Fruit fly (Drosophila melanogaster) whole organism, embryonic: ENCODE results near the gene bon.

Source experiments
- ATbp ChIP-seq: fragments of 200-800 bp; sonication (Bioruptor generic); optimal IDR thresholded peaks from 2 replicates; lab custom pipeline; 2017; ENCODE audit warnings: missing biosample characterization, mild to moderate bottlenecking, missing genetic modification characterization, missing genetic modification reagents
- Ada2b ChIP-seq: fragments of 200-800 bp; sonication (Bioruptor generic); IDR thresholded peaks from 2 replicates; pipeline ENCODE4 v1.3.6; 2022; ENCODE audit warnings: missing biosample characterization, missing genetic modification characterization
- CG10274 ChIP-seq: fragments of 200-800 bp; sonication (Bioruptor generic); optimal IDR thresholded peaks from 3 replicates; lab custom pipeline; 2017; ENCODE audit warnings: missing biosample characterization, mild to moderate bottlenecking, missing genetic modification characterization
- CG12104 ChIP-seq: fragments of 200-800 bp; sonication (Bioruptor generic); optimal IDR thresholded peaks from 3 replicates; lab custom pipeline; 2016; ENCODE audit warnings: missing biosample characterization, missing genetic modification characterization
- CG12299 ChIP-seq: fragments of 200-800 bp; sonication (Bioruptor generic); optimal IDR thresholded peaks from 2 replicates; lab custom pipeline; 2018; ENCODE audit warnings: missing biosample characterization, mild to moderate bottlenecking, missing genetic modification characterization
- CG13296 ChIP-seq: fragments of 200-800 bp; sonication (Bioruptor generic); optimal IDR thresholded peaks from 3 replicates; lab custom pipeline; 2018; ENCODE audit warnings: missing biosample characterization, mild to moderate bottlenecking, missing genetic modification characterization
- CG15479 ChIP-seq: fragments of 200-800 bp; sonication (Bioruptor generic); optimal IDR thresholded peaks from 3 replicates; lab custom pipeline; 2019; ENCODE audit warnings: missing biosample characterization, mild to moderate bottlenecking, missing genetic modification characterization, moderate library complexity
- CG1602 ChIP-seq: fragments of 200-800 bp; sonication (Bioruptor generic); optimal IDR thresholded peaks from 3 replicates; lab custom pipeline; 2016; ENCODE audit warnings: missing biosample characterization, missing genetic modification characterization
- CG16813 ChIP-seq: fragments of 200-800 bp; sonication (Bioruptor generic); IDR thresholded peaks from 3 replicates; pipeline ENCODE4 v1.3.6; 2022; ENCODE audit warnings: missing biosample characterization, missing genetic modification characterization; ENCODE audit not compliant: partially characterized antibody
- CG17829 ChIP-seq: fragments of 200-800 bp; optimal IDR thresholded peaks from 2 replicates; lab custom pipeline; 2019; ENCODE audit warnings: missing biosample characterization, mild to moderate bottlenecking, missing genetic modification characterization, moderate library complexity
- CG18599 ChIP-seq: fragments of 200-800 bp; sonication (Bioruptor generic); optimal IDR thresholded peaks from 3 replicates; lab custom pipeline; 2017; ENCODE audit warnings: missing biosample characterization, missing genetic modification characterization, mild to moderate bottlenecking, moderate library complexity, missing genetic modification reagents
- CG18764 ChIP-seq: fragments of 200-800 bp; sonication (Bioruptor generic); optimal IDR thresholded peaks from 3 replicates; lab custom pipeline; 2016; ENCODE audit warnings: missing biosample characterization, missing genetic modification characterization
- CG31224 ChIP-seq: fragments of 200-800 bp; sonication (Bioruptor generic); IDR thresholded peaks from 2 replicates; pipeline ENCODE4 v1.3.6; 2022; ENCODE audit warnings: missing biosample characterization, missing genetic modification characterization
- CG31365 ChIP-seq: fragments of 200-800 bp; sonication (Bioruptor generic); optimal IDR thresholded peaks from 2 replicates; lab custom pipeline; 2018; ENCODE audit warnings: missing biosample characterization, mild to moderate bottlenecking, missing genetic modification characterization
- CG33213 ChIP-seq: fragments of 200-800 bp; sonication (Bioruptor generic); optimal IDR thresholded peaks from 3 replicates; lab custom pipeline; 2016; ENCODE audit warnings: missing biosample characterization, missing genetic modification characterization
- CG34376 ChIP-seq: fragments of 200-800 bp; sonication (Bioruptor generic); optimal IDR thresholded peaks from 2 replicates; lab custom pipeline; 2018; ENCODE audit warnings: missing biosample characterization, mild to moderate bottlenecking, missing genetic modification characterization
- CG3995 ChIP-seq: fragments of 200-800 bp; sonication (Bioruptor generic); optimal IDR thresholded peaks from 3 replicates; lab custom pipeline; 2016; ENCODE audit warnings: missing biosample characterization, missing genetic modification characterization
- CG4360 ChIP-seq: fragments of 200-800 bp; sonication (Bioruptor generic); IDR thresholded peaks from 2 replicates; pipeline ENCODE4 v1.3.6; 2022; ENCODE audit warnings: missing biosample characterization, missing genetic modification characterization
- CG4730 ChIP-seq: fragments of 200-800 bp; sonication (Bioruptor generic); IDR thresholded peaks from 2 replicates; pipeline ENCODE4 v1.3.6; 2022; ENCODE audit warnings: missing biosample characterization, missing genetic modification characterization
- CG6791 ChIP-seq: fragments of 200-800 bp; sonication (Bioruptor generic); IDR thresholded peaks from 3 replicates; pipeline ENCODE4 v1.3.6; 2022; ENCODE audit warnings: missing biosample characterization, missing genetic modification characterization; ENCODE audit not compliant: partially characterized antibody
- CG7786 ChIP-seq: fragments of 200-800 bp; sonication (Bioruptor generic); optimal IDR thresholded peaks from 2 replicates; lab custom pipeline; 2016; ENCODE audit warnings: missing biosample characterization, missing genetic modification characterization
- CG7839 ChIP-seq: fragments of 200-800 bp; sonication (Bioruptor generic); optimal IDR thresholded peaks from 3 replicates; lab custom pipeline; 2018; ENCODE audit warnings: missing biosample characterization, mild to moderate bottlenecking, missing genetic modification characterization, moderate library complexity
- CG8089 ChIP-seq: fragments of 200-800 bp; sonication (Bioruptor generic); optimal IDR thresholded peaks from 3 replicates; lab custom pipeline; 2016; ENCODE audit warnings: missing biosample characterization, missing genetic modification characterization
- CG8281 ChIP-seq: fragments of 200-800 bp; sonication (Bioruptor generic); optimal IDR thresholded peaks from 2 replicates; lab custom pipeline; 2018; ENCODE audit warnings: missing biosample characterization, mild to moderate bottlenecking, missing genetic modification characterization, moderate library complexity
- CG8290 ChIP-seq, 3 experiments: fragments of 200-800 bp; sonication (Bioruptor generic); optimal IDR thresholded peaks; 2 replicates each; lab custom pipeline; 2016 to 2019; ENCODE audit warnings: missing biosample characterization in 3 of 3, missing genetic modification characterization in 3 of 3, mild to moderate bottlenecking in 2 of 3, moderate library complexity in 1 of 3
- CG8924 ChIP-seq: fragments of 200-800 bp; optimal IDR thresholded peaks from 3 replicates; lab custom pipeline; 2019; ENCODE audit warnings: missing biosample characterization, mild to moderate bottlenecking, missing genetic modification characterization, moderate library complexity
- CG9797 ChIP-seq: fragments of 200-800 bp; sonication (Bioruptor generic); optimal IDR thresholded peaks from 3 replicates; lab custom pipeline; 2018; ENCODE audit warnings: missing biosample characterization, mild to moderate bottlenecking, missing genetic modification characterization
- D19A ChIP-seq: fragments of 200-800 bp; optimal IDR thresholded peaks from 3 replicates; lab custom pipeline; 2019; ENCODE audit warnings: missing biosample characterization, mild to moderate bottlenecking, missing genetic modification characterization, moderate library complexity
- Dbx ChIP-seq: fragments of 200-800 bp; sonication (Bioruptor generic); IDR thresholded peaks from 3 replicates; pipeline ENCODE4 v1.3.6; 2022; ENCODE audit warnings: missing biosample characterization, missing genetic modification characterization
- Dek ChIP-seq: fragments of 200-800 bp; sonication (Bioruptor generic); optimal IDR thresholded peaks from 3 replicates; lab custom pipeline; 2019; ENCODE audit warnings: missing biosample characterization, mild to moderate bottlenecking, missing genetic modification characterization, moderate library complexity
- Dfd ChIP-seq, 2 experiments: fragments of >200 bp; optimal IDR thresholded peaks; 2 replicates each; lab custom pipeline; 2017; ENCODE audit warnings: missing biosample characterization in 2 of 2, missing genetic modification characterization in 2 of 2
- Hmx ChIP-seq: fragments of 200-800 bp; sonication (Bioruptor generic); optimal IDR thresholded peaks from 2 replicates; lab custom pipeline; 2016; ENCODE audit warnings: missing biosample characterization, missing genetic modification characterization
- Sox100B ChIP-seq: fragments of 200-800 bp; sonication (Bioruptor generic); optimal IDR thresholded peaks from 3 replicates; lab custom pipeline; 2018; ENCODE audit warnings: missing biosample characterization, mild to moderate bottlenecking, missing genetic modification characterization
- TFAM ChIP-seq: fragments of 200-800 bp; sonication (Bioruptor generic); optimal IDR thresholded peaks from 2 replicates; lab custom pipeline; 2017; ENCODE audit warnings: missing biosample characterization, missing genetic modification characterization, inconsistent platforms
- Usf ChIP-seq: fragments of 200-800 bp; sonication (Bioruptor generic); optimal IDR thresholded peaks from 2 replicates; lab custom pipeline; 2017; ENCODE audit warnings: missing genotype, missing biosample characterization, missing genetic modification characterization
- ac ChIP-seq: fragments of 200-800 bp; sonication (Bioruptor generic); optimal IDR thresholded peaks from 3 replicates; lab custom pipeline; 2017; ENCODE audit warnings: missing biosample characterization, mild to moderate bottlenecking, missing genetic modification characterization
- bbx ChIP-seq: fragments of 200-800 bp; sonication (Bioruptor generic); IDR thresholded peaks from 2 replicates; pipeline ENCODE4 v1.3.6; 2022; ENCODE audit warnings: missing biosample characterization, missing genetic modification characterization; ENCODE audit not compliant: partially characterized antibody
- cwo ChIP-seq: fragments of 200-800 bp; sonication (Bioruptor generic); optimal IDR thresholded peaks from 3 replicates; lab custom pipeline; 2017; ENCODE audit warnings: missing biosample characterization, missing genetic modification characterization, mild to moderate bottlenecking, moderate library complexity, missing genetic modification reagents
- gfzf ChIP-seq: fragments of 200-800 bp; sonication (Bioruptor generic); optimal IDR thresholded peaks from 2 replicates; lab custom pipeline; 2016; ENCODE audit warnings: missing biosample characterization, mild to moderate bottlenecking, missing genetic modification characterization, moderate library complexity
- insv ChIP-seq, 2 experiments: fragments of 200-800 bp; sonication (Bioruptor generic); optimal IDR thresholded peaks; 3 replicates each; lab custom pipeline; 2016 to 2018; ENCODE audit warnings: missing biosample characterization in 2 of 2, missing genetic modification characterization in 2 of 2
- lmd ChIP-seq: fragments of 200-800 bp; sonication (Bioruptor generic); IDR thresholded peaks from 2 replicates; pipeline ENCODE4 v1.3.6; 2022; ENCODE audit warnings: missing biosample characterization, missing genetic modification characterization
- repo ChIP-seq: fragments of 200-800 bp; sonication (Bioruptor generic); optimal IDR thresholded peaks from 2 replicates; lab custom pipeline; 2016; ENCODE audit warnings: missing biosample characterization, missing genetic modification characterization
- run ChIP-seq: fragments of 200-800 bp; sonication (Bioruptor generic); optimal IDR thresholded peaks from 3 replicates; lab custom pipeline; 2018; ENCODE audit warnings: missing biosample characterization, mild to moderate bottlenecking, missing genetic modification characterization
- schlank ChIP-seq: fragments of 200-800 bp; sonication (Bioruptor generic); optimal IDR thresholded peaks from 2 replicates; lab custom pipeline; 2018; ENCODE audit warnings: missing biosample characterization, mild to moderate bottlenecking, missing genetic modification characterization
- sens ChIP-seq: fragments of 200-800 bp; sonication (Bioruptor generic); peaks from one replicate; lab custom pipeline; 2016; ENCODE audit warnings: missing biosample characterization, missing genetic modification characterization
- tgo ChIP-seq: fragments of 200-800 bp; sonication (Bioruptor generic); IDR thresholded peaks from 3 replicates; pipeline ENCODE4 v1.3.6; 2022; ENCODE audit warnings: missing biosample characterization, missing genetic modification characterization
- twi ChIP-seq: fragments of 200-800 bp; optimal IDR thresholded peaks from 2 replicates; lab custom pipeline; 2019; ENCODE audit warnings: missing biosample characterization, mild to moderate bottlenecking, missing genetic modification characterization, moderate library complexity
- z ChIP-seq: fragments of 200-800 bp; sonication (Bioruptor generic); IDR thresholded peaks from 3 replicates; pipeline ENCODE4 v1.3.6; 2022; ENCODE audit warnings: missing biosample characterization, missing genetic modification characterization
- zfh1 ChIP-seq: fragments of 200-800 bp; sonication (Bioruptor generic); IDR thresholded peaks from 3 replicates; pipeline ENCODE4 v1.3.6; 2022; ENCODE audit warnings: missing biosample characterization, missing genetic modification characterization

The bon gene

DNA sequence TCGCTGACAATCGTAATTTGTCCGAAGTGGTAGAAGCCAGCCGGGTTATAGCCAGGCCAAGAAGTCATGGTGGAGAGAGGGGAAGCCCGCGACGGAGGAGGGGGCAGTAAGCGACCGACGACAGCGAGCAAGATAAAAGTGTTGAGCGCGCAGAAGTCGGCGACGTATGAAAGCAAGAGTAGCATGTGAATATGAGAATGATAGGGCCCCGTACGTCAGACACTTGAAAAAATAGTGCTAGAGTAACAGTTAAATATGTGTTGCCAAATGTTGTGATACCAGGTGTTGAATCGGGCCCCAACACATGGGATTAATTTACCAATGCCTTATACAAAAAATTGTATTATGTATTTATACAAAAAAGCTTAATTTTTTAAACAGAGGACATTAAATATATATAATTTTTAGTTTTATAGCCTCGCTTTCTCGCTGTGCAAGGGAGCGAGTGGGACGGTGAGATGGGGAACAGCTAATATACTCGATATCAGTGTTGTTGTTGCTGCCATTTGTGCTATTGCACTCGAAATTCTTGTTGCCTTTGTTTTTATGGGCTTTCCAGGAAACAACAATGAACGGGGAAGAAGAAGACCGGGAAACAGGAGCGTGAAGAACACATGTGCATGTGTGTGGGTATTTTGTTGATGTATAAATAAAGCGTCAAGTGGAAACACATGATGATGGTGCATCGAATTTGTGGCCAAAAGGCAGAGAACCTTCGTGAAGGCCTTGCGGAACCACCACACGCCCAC, 42.9 kb upstream of the bon start (continued):
- TF ChIP-seq CG15479 (GFP tag; lab: Kevin White, UChicago) (no peak), tgo (GFP tag; lab: Robert Waterston, UW) (peak; percentile 89), TFAM (GFP tag; lab: Kevin White, UChicago) (peak; percentile 46), CG9797 (GFP tag; lab: Kevin White, UChicago) (no peak), CG7786 (GFP tag; lab: Kevin White, UChicago) (peak; percentile 37), z (GFP tag; lab: Robert Waterston, UW) (0 out of 3 replicates have a peak, but pooled peaks have one; percentile 4), CG4730 (GFP tag; lab: Robert Waterston, UW) (peak; percentile 81), lmd (GFP tag; lab: Robert Waterston, UW) (peak; percentile 89), CG1602 (GFP tag; lab: Kevin White, UChicago) (peak; percentile 81), CG8281 (tag; lab: Kevin White, UChicago) (peak; percentile 65), CG6791 (0 out of 3 replicates have a peak, but pooled peaks have one; percentile 5), twi (peak; percentile 99), D19A (tag; lab: Kevin White, UChicago) (peak; percentile 84), CG10274 (peak; percentile 76), gfzf (GFP tag; lab: Kevin White, UChicago) (no peak), CG17829 (tag; lab: Kevin White, UChicago) (peak; percentile 92), sens (GFP tag; lab: Kevin White, UChicago) (peak; percentile 91), Ada2b (GFP tag; lab: Robert Waterston, UW) (peak; percentile 87), Usf (GFP tag; lab: Kevin White, UChicago) (peak; percentile 76), cwo (peak; percentile 92), Hmx (GFP tag; lab: Kevin White, UChicago) (no peak), CG8290 (GFP tag; optimal IDR thresholded peaks at IDR 0.05; lab: Kevin White, UChicago) (peak; percentile 80), CG8290 (tag; optimal IDR thresholded peaks at IDR 0.05; lab: Kevin White, UChicago) (peak; percentile 11 to 44), CG33213 (GFP tag; lab: Kevin White, UChicago) (no peak), CG8089 (GFP tag; lab: Kevin White, UChicago) (no peak), CG8924 (tag; lab: Kevin White, UChicago) (peak; percentile 86), zfh1 (GFP tag; lab: Robert Waterston, UW) (peak; percentile 89), CG16813 (no peak), Sox100B (GFP tag; lab: Kevin White, UChicago) (peak; percentile 82), Dek (tag; lab: Kevin White, UChicago) (peak; percentile 67), CG13296 (peak; percentile 73), repo (GFP tag; lab: Kevin White, UChicago) (no peak), Dfd (GFP tag; optimal IDR thresholded peaks at IDR 0.05; lab: Kevin White, UChicago) (no peak), schlank (tag; lab: Kevin White, UChicago) (peak; percentile 49), CG12299 (peak; percentile 37), CG31365 (tag; lab: Kevin White, UChicago) (peak; percentile 47), CG18599 (GFP tag; lab: Kevin White, UChicago) (peak; percentile 92), CG18764 (peak; percentile 66), CG3995 (peak; percentile 72), run (tag; lab: Kevin White, UChicago) (peak; percentile 41), CG34376 (GFP tag; lab: Kevin White, UChicago) (peak; percentile 69), CG4360 (GFP tag; lab: Robert Waterston, UW) (peak; percentile 85), insv (GFP tag; optimal IDR thresholded peaks at IDR 0.05; lab: Kevin White, UChicago) (no peak), bbx (no peak), CG7839 (tag; lab: Kevin White, UChicago) (peak; percentile 90), ac (peak; percentile 69), CG31224 (peak; percentile 67; the same call in 1 of the 2 replicates), ATbp (GFP tag; lab: Kevin White, UChicago) (peak; percentile 81), Dbx (GFP tag; lab: Robert Waterston, UW) (peak; percentile 90), CG12104 (GFP tag; lab: Kevin White, UChicago) (peak; percentile 84)
